Fruit fly (Drosophila melanogaster) whole organism, embryonic: ENCODE data around the gene CG5731.

Source experiments
- Bdp1 ChIP-seq: fragments of 200-800 bp; sonication (Bioruptor generic); optimal IDR thresholded peaks from 3 replicates; lab custom pipeline; 2016; ENCODE audit warnings: missing biosample characterization, missing genetic modification characterization
- BtbVII ChIP-seq: fragments of 200-800 bp; sonication (Bioruptor generic); optimal IDR thresholded peaks from 3 replicates; lab custom pipeline; 2017; ENCODE audit warnings: missing biosample characterization, mild to moderate bottlenecking, missing genetic modification characterization
- CG10543 ChIP-seq: fragments of 200-800 bp; sonication (Bioruptor generic); optimal IDR thresholded peaks from 3 replicates; lab custom pipeline; 2017; ENCODE audit warnings: missing biosample characterization, mild to moderate bottlenecking, missing genetic modification characterization, moderate library complexity
- CG13424 ChIP-seq: fragments of 200-800 bp; sonication (Bioruptor generic); optimal IDR thresholded peaks from 2 replicates; lab custom pipeline; 2019; ENCODE audit warnings: missing biosample characterization, mild to moderate bottlenecking, missing genetic modification characterization, moderate library complexity
- CG14860 ChIP-seq: fragments of 200-800 bp; sonication (Bioruptor generic); IDR thresholded peaks from 3 replicates; pipeline ENCODE4 v1.3.6; 2022; ENCODE audit warnings: missing biosample characterization, missing genetic modification characterization; ENCODE audit not compliant: partially characterized antibody
- CG14965 ChIP-seq: fragments of 200-800 bp; sonication (Bioruptor generic); optimal IDR thresholded peaks from 2 replicates; lab custom pipeline; 2016; ENCODE audit warnings: missing biosample characterization, missing genetic modification characterization, borderline replicate concordance
- CG2116 ChIP-seq: fragments of 200-800 bp; sonication (Bioruptor generic); optimal IDR thresholded peaks from 3 replicates; lab custom pipeline; 2018; ENCODE audit warnings: missing biosample characterization, mild to moderate bottlenecking, missing genetic modification characterization
- CG2678 ChIP-seq: fragments of 200-800 bp; sonication (Bioruptor generic); optimal IDR thresholded peaks from 3 replicates; lab custom pipeline; 2019; ENCODE audit warnings: missing biosample characterization, mild to moderate bottlenecking, missing genetic modification characterization, moderate library complexity
- CG2889 ChIP-seq: fragments of 200-800 bp; sonication (Bioruptor generic); IDR thresholded peaks from 3 replicates; pipeline ENCODE4 v1.3.6; 2022; ENCODE audit warnings: missing biosample characterization, missing genetic modification characterization
- CG3847 ChIP-seq: fragments of 200-800 bp; sonication (Bioruptor generic); IDR thresholded peaks from 2 replicates; pipeline ENCODE4 v1.3.6; 2022; ENCODE audit warnings: missing biosample characterization, missing genetic modification characterization
- CG4424 ChIP-seq: fragments of 200-800 bp; sonication (Bioruptor generic); optimal IDR thresholded peaks from 3 replicates; lab custom pipeline; 2016; ENCODE audit warnings: missing biosample characterization, missing genetic modification characterization
- CG5953 ChIP-seq: fragments of 200-800 bp; sonication (Bioruptor generic); IDR thresholded peaks from 2 replicates; pipeline ENCODE4 v1.3.6; 2022; ENCODE audit warnings: missing biosample characterization, missing genetic modification characterization
- CG6689 ChIP-seq: fragments of 200-800 bp; sonication (Bioruptor generic); IDR thresholded peaks from 2 replicates; pipeline ENCODE4 v1.3.6; 2022; ENCODE audit warnings: missing biosample characterization, missing genetic modification characterization
- CG6765 ChIP-seq: fragments of 200-800 bp; sonication (Bioruptor generic); optimal IDR thresholded peaks from 3 replicates; lab custom pipeline; 2017; ENCODE audit warnings: missing biosample characterization, mild to moderate bottlenecking, missing genetic modification characterization
- CG7372 ChIP-seq: fragments of 200-800 bp; sonication (Bioruptor generic); IDR thresholded peaks from 2 replicates; pipeline ENCODE4 v1.3.6; 2022; ENCODE audit warnings: missing biosample characterization, missing genetic modification characterization
- Drgx ChIP-seq: fragments of 200-800 bp; sonication (Bioruptor generic); IDR thresholded peaks from 2 replicates; pipeline ENCODE4 v1.3.6; 2022; ENCODE audit warnings: missing biosample characterization, missing genetic modification characterization
- Eip74EF ChIP-seq, 2 experiments: fragments of 200-800 bp in 1 of 2; fragments of >200 bp in 1 of 2; sonication (Bioruptor generic) in 1 of 2; optimal IDR thresholded peaks; 2 replicates each; lab custom pipeline; 2017 to 2019; ENCODE audit warnings: missing biosample characterization in 2 of 2, missing genetic modification characterization in 2 of 2, mild to moderate bottlenecking in 1 of 2, moderate library complexity in 1 of 2
- Gsc ChIP-seq: fragments of 200-800 bp; sonication (Bioruptor generic); IDR thresholded peaks from 2 replicates; pipeline ENCODE4 v1.3.6; 2022; ENCODE audit warnings: missing biosample characterization, missing genetic modification characterization
- HmgD ChIP-seq: fragments of 200-800 bp; sonication (Bioruptor generic); optimal IDR thresholded peaks from 3 replicates; lab custom pipeline; 2016; ENCODE audit warnings: missing biosample characterization, missing genetic modification characterization
- HmgZ ChIP-seq: fragments of 200-800 bp; sonication (Bioruptor generic); optimal IDR thresholded peaks from 2 replicates; lab custom pipeline; 2018; ENCODE audit warnings: missing biosample characterization, mild to moderate bottlenecking, missing genetic modification characterization
- Hr78 ChIP-seq, 2 experiments: fragments of 200-800 bp in 1 of 2; fragments of >200 bp in 1 of 2; sonication (Bioruptor generic) in 1 of 2; optimal IDR thresholded peaks; 2 replicates each; lab custom pipeline; 2017 to 2019; ENCODE audit warnings: missing biosample characterization in 2 of 2, missing genetic modification characterization in 2 of 2, mild to moderate bottlenecking in 1 of 2, moderate library complexity in 1 of 2
- Hsf ChIP-seq: fragments of 200-800 bp; sonication (Bioruptor generic); optimal IDR thresholded peaks from 3 replicates; lab custom pipeline; 2016; ENCODE audit warnings: missing biosample characterization, missing genetic modification characterization
- Lhr ChIP-seq: fragments of 200-800 bp; sonication (Bioruptor generic); optimal IDR thresholded peaks from 3 replicates; lab custom pipeline; 2017; ENCODE audit warnings: mild to moderate bottlenecking, missing biosample characterization, missing genetic modification reagents, missing genetic modification characterization
- Myb ChIP-seq: fragments of 200-800 bp; sonication (Bioruptor generic); optimal IDR thresholded peaks from 2 replicates; lab custom pipeline; 2016; ENCODE audit warnings: missing biosample characterization, missing genetic modification characterization
- Rx ChIP-seq: fragments of 200-800 bp; sonication (Bioruptor generic); IDR thresholded peaks from 2 replicates; pipeline ENCODE4 v1.3.6; 2022; ENCODE audit warnings: missing biosample characterization, missing genetic modification characterization
- Sox100B ChIP-seq: fragments of 200-800 bp; sonication (Bioruptor generic); optimal IDR thresholded peaks from 3 replicates; lab custom pipeline; 2018; ENCODE audit warnings: missing biosample characterization, mild to moderate bottlenecking, missing genetic modification characterization
- TFAM ChIP-seq: fragments of 200-800 bp; sonication (Bioruptor generic); optimal IDR thresholded peaks from 2 replicates; lab custom pipeline; 2017; ENCODE audit warnings: missing biosample characterization, missing genetic modification characterization, inconsistent platforms
- amos ChIP-seq: fragments of 200-800 bp; sonication (Bioruptor generic); IDR thresholded peaks from 2 replicates; pipeline ENCODE4 v1.3.6; 2022; ENCODE audit warnings: missing biosample characterization, missing genetic modification characterization; ENCODE audit not compliant: partially characterized antibody
- ato ChIP-seq: fragments of 200-800 bp; sonication (Bioruptor generic); IDR thresholded peaks from 2 replicates; pipeline ENCODE4 v1.3.6; 2022; ENCODE audit warnings: missing biosample characterization, missing genetic modification characterization; ENCODE audit not compliant: partially characterized antibody
- cwo ChIP-seq: fragments of 200-800 bp; sonication (Bioruptor generic); optimal IDR thresholded peaks from 3 replicates; lab custom pipeline; 2017; ENCODE audit warnings: missing biosample characterization, missing genetic modification characterization, mild to moderate bottlenecking, moderate library complexity, missing genetic modification reagents
- da ChIP-seq: fragments of 200-800 bp; sonication (Bioruptor generic); optimal IDR thresholded peaks from 2 replicates; lab custom pipeline; 2016; ENCODE audit warnings: missing biosample characterization, missing genetic modification characterization
- dati ChIP-seq: fragments of 200-800 bp; sonication (Bioruptor generic); IDR thresholded peaks from 2 replicates; pipeline ENCODE4 v1.3.6; 2022; ENCODE audit warnings: missing biosample characterization, missing genetic modification characterization
- ems ChIP-seq: fragments of 200-800 bp; sonication (Bioruptor generic); optimal IDR thresholded peaks from 3 replicates; lab custom pipeline; 2016; ENCODE audit warnings: missing biosample characterization, missing genetic modification characterization
- en ChIP-seq: fragments of 200-800 bp; sonication (Bioruptor generic); optimal IDR thresholded peaks from 2 replicates; lab custom pipeline; 2016; ENCODE audit warnings: missing biosample characterization, missing genetic modification characterization
- gsb ChIP-seq: fragments of 200-800 bp; sonication (Bioruptor generic); IDR thresholded peaks from 2 replicates; pipeline ENCODE4 v1.3.6; 2022; ENCODE audit warnings: missing biosample characterization, missing genetic modification characterization
- gsb-n ChIP-seq: fragments of 200-800 bp; sonication (Bioruptor generic); optimal IDR thresholded peaks from 3 replicates; lab custom pipeline; 2018; ENCODE audit warnings: missing biosample characterization, mild to moderate bottlenecking, missing genetic modification characterization
- h ChIP-seq: fragments of >200 bp; optimal IDR thresholded peaks from 2 replicates; lab custom pipeline; 2017
- lilli ChIP-seq: fragments of 200-800 bp; sonication (Bioruptor generic); optimal IDR thresholded peaks from 3 replicates; lab custom pipeline; 2016; ENCODE audit warnings: missing biosample characterization, missing genetic modification characterization
- pfk ChIP-seq: fragments of 200-800 bp; sonication (Bioruptor generic); optimal IDR thresholded peaks from 2 replicates; lab custom pipeline; 2018; ENCODE audit warnings: missing biosample characterization, mild to moderate bottlenecking, missing genetic modification characterization, moderate library complexity
- ranshi ChIP-seq: fragments of 200-800 bp; sonication (Bioruptor generic); IDR thresholded peaks from 2 replicates; pipeline ENCODE4 v1.3.6; 2022; ENCODE audit warnings: missing biosample characterization, missing genetic modification characterization
- sug ChIP-seq: fragments of 200-800 bp; optimal IDR thresholded peaks from 2 replicates; lab custom pipeline; 2019; ENCODE audit warnings: missing biosample characterization, mild to moderate bottlenecking, missing genetic modification characterization, moderate library complexity
- tx ChIP-seq: fragments of 200-800 bp; sonication (Bioruptor generic); optimal IDR thresholded peaks from 2 replicates; lab custom pipeline; 2016; ENCODE audit warnings: missing biosample characterization, missing genetic modification characterization

Gene CG5731

DNA sequence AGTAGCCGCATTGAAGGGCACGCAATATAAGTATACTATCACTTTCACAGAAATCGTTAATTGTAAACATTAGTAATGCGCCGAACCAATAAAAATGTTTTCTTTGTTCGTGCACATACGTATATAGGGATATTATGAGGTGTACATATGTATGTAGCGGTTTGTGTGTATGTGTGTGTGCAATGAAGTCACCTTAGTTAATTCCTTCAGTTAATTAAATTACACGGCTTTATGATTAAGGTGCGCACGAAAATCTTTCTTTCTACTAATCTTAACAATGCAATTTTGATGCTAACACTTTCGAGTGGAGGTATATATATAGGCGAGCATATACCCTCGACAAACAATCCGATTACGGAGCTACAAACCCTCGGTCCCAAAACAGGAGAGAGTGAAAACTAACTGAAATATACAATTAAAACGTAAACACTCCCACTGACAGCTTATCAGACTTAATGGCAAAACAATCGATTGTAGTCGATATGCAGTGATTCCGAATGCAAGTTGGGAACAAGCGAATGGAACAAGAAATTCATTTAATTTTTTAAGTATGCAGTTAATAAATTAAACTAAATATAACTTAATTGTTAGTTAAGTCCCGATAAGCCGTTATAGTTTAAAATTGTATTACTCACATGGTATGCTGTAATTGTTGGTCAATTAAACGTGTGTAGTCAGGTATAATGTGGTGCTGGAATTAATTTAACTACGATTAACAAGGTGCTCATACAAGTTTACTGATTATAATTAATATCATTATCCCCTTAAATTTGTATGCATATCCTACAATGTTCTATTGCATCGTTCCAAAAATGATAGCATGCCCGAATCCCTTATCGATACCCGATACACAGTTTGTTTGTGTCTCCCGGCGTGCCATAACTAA, 11.2 kb upstream of the CG5731 start, which contains the start of the genes Npc1a and Prosalpha6 (continued):
- TF ChIP-seq Hr78 (GFP tag; optimal IDR thresholded peaks at IDR 0.05; lab: Kevin White, UChicago) (no peak), Bdp1 (GFP tag; lab: Kevin White, UChicago) (no peak), Myb (GFP tag; lab: Kevin White, UChicago) (peak; percentile 11), dati (GFP tag; lab: Robert Waterston, UW) (no peak), tx (no peak), da (no peak), TFAM (GFP tag; lab: Kevin White, UChicago) (no peak), h (lab: Kevin White, UChicago) (no peak), ems (GFP tag; lab: Kevin White, UChicago) (no peak), Hsf (GFP tag; lab: Kevin White, UChicago) (peak; percentile 46), cwo (GFP tag; lab: Kevin White, UChicago) (no peak), Rx (GFP tag; lab: Robert Waterston, UW) (no peak), Drgx (GFP tag; lab: Robert Waterston, UW) (no peak), CG2116 (peak; percentile 78), CG3847 (no peak), gsb (GFP tag; lab: Robert Waterston, UW) (no peak), CG5953 (no peak), gsb-n (tag; lab: Kevin White, UChicago) (no peak), ato (GFP tag; lab: Robert Waterston, UW) (peak; percentile 57; the same call in 1 of the 2 replicates), ranshi (GFP tag; lab: Robert Waterston, UW) (no peak), CG6765 (GFP tag; lab: Kevin White, UChicago) (no peak), Gsc (GFP tag; lab: Robert Waterston, UW) (no peak), CG2889 (no peak), CG13424 (tag; lab: Kevin White, UChicago) (no peak), HmgZ (tag; lab: Kevin White, UChicago) (peak; percentile 22), pfk (GFP tag; lab: Kevin White, UChicago) (peak; percentile 95), CG6689 (GFP tag; lab: Robert Waterston, UW) (no peak), CG14860 (GFP tag; lab: Robert Waterston, UW) (peak; percentile 50; the same call in 1 of the 3 replicates), CG4424 (GFP tag; lab: Kevin White, UChicago) (peak; percentile 8), BtbVII (GFP tag; lab: Kevin White, UChicago) (no peak), CG7372 (GFP tag; lab: Robert Waterston, UW) (no peak), CG10543 (GFP tag; lab: Kevin White, UChicago) (no peak), lilli (GFP tag; lab: Kevin White, UChicago) (peak; percentile 28), Eip74EF (GFP tag; optimal IDR thresholded peaks at IDR 0.05; lab: Kevin White, UChicago) (no peak), CG2678 (tag; lab: Kevin White, UChicago) (no peak), sug (tag; lab: Kevin White, UChicago) (peak; percentile 7), amos (GFP tag; lab: Robert Waterston, UW) (peak; percentile 78; the same call in 1 of the 2 replicates), en (GFP tag; lab: Kevin White, UChicago) (no peak), HmgD (GFP tag; lab: Kevin White, UChicago) (no peak), Lhr (GFP tag; lab: Kevin White, UChicago) (peak; percentile 33), CG14965 (no peak), Sox100B (GFP tag; lab: Kevin White, UChicago) (no peak)
- TF ChIP-seq, all 482 proteins: peak for 116
